Fruit fly (Drosophila melanogaster) whole organism, prepupa: ENCODE measurements around the gene Flo2.
A peak's percentile ranks its signal among the peaks of the same experiment; 100 is the strongest.

Source experiments
- Blimp-1 ChIP-seq: fragments of 200-800 bp; sonication (Bioruptor generic); optimal IDR thresholded peaks from 3 replicates; lab custom pipeline; 2017; ENCODE audit warnings: missing biosample characterization, missing genetic modification characterization, mild to moderate bottlenecking, moderate library complexity, missing genetic modification reagents
- CG10631 ChIP-seq: fragments of 200-800 bp; sonication (Bioruptor generic); optimal IDR thresholded peaks from 2 replicates; lab custom pipeline; 2016; ENCODE audit warnings: missing biosample characterization, missing genetic modification characterization
- CG10669 ChIP-seq: fragments of 200-800 bp; sonication (Bioruptor generic); optimal IDR thresholded peaks from 3 replicates; lab custom pipeline; 2018; ENCODE audit warnings: missing biosample characterization, mild to moderate bottlenecking, missing genetic modification characterization, moderate library complexity
- CG11762 ChIP-seq: fragments of 200-800 bp; sonication (Bioruptor generic); optimal IDR thresholded peaks from 3 replicates; lab custom pipeline; 2016; ENCODE audit warnings: missing biosample characterization, missing genetic modification characterization; ENCODE audit not compliant: insufficient read depth
- CG11902 ChIP-seq: fragments of 200-800 bp; sonication (Bioruptor generic); optimal IDR thresholded peaks from 3 replicates; lab custom pipeline; 2016; ENCODE audit warnings: missing biosample characterization, missing genetic modification characterization
- CG15336 ChIP-seq: fragments of 200-800 bp; sonication (Bioruptor generic); IDR thresholded peaks from 2 replicates; pipeline ENCODE4 v1.3.6; 2022; ENCODE audit warnings: missing biosample characterization, missing genetic modification characterization
- CG16779 ChIP-seq: fragments of 200-800 bp; sonication (Bioruptor generic); optimal IDR thresholded peaks from 3 replicates; lab custom pipeline; 2017; ENCODE audit warnings: missing biosample characterization, mild to moderate bottlenecking, missing genetic modification characterization
- CG3032 ChIP-seq: fragments of 200-800 bp; optimal IDR thresholded peaks from 2 replicates; lab custom pipeline; 2019; ENCODE audit warnings: missing biosample characterization, mild to moderate bottlenecking, missing genetic modification characterization, moderate library complexity
- CG31627 ChIP-seq: fragments of 200-800 bp; sonication (Bioruptor generic); optimal IDR thresholded peaks from 3 replicates; lab custom pipeline; 2016; ENCODE audit warnings: missing biosample characterization, missing genetic modification characterization
- CG32006 ChIP-seq: fragments of 200-800 bp; sonication (Bioruptor generic); optimal IDR thresholded peaks from 3 replicates; lab custom pipeline; 2017; ENCODE audit warnings: missing biosample characterization, mild to moderate bottlenecking, missing genetic modification characterization
- CG34406 ChIP-seq: fragments of 200-800 bp; sonication (Bioruptor generic); optimal IDR thresholded peaks from 3 replicates; lab custom pipeline; 2016; ENCODE audit warnings: missing biosample characterization, missing genetic modification characterization
- CG3919 ChIP-seq: fragments of 200-800 bp; sonication (Bioruptor generic); optimal IDR thresholded peaks from 3 replicates; lab custom pipeline; 2016; ENCODE audit warnings: missing biosample characterization, missing genetic modification characterization
- CG6163 ChIP-seq: fragments of 200-800 bp; sonication (Bioruptor generic); IDR thresholded peaks from 3 replicates; pipeline ENCODE4 v1.3.6; 2022; ENCODE audit warnings: missing biosample characterization, missing genetic modification characterization
- CG6276 ChIP-seq: fragments of 200-800 bp; sonication (Bioruptor generic); optimal IDR thresholded peaks from 2 replicates; lab custom pipeline; 2017; ENCODE audit warnings: missing biosample characterization, mild to moderate bottlenecking, missing genetic modification characterization
- CG6792 ChIP-seq: fragments of 200-800 bp; sonication (Bioruptor generic); optimal IDR thresholded peaks from 3 replicates; lab custom pipeline; 2016; ENCODE audit warnings: missing biosample characterization, missing genetic modification characterization
- CG6808 ChIP-seq: fragments of 200-800 bp; sonication (Bioruptor generic); optimal IDR thresholded peaks from 3 replicates; lab custom pipeline; 2017; ENCODE audit warnings: missing biosample characterization, missing genetic modification characterization, mild to moderate bottlenecking, moderate library complexity, missing genetic modification reagents
- CG7368 ChIP-seq: fragments of 200-800 bp; sonication (Bioruptor generic); optimal IDR thresholded peaks from 3 replicates; lab custom pipeline; 2016; ENCODE audit warnings: missing biosample characterization, missing genetic modification characterization
- CG8119 ChIP-seq: fragments of 200-800 bp; sonication (Bioruptor generic); IDR thresholded peaks from 3 replicates; pipeline ENCODE4 v1.3.6; 2022; ENCODE audit warnings: missing biosample characterization, missing genetic modification characterization
- CG8319 ChIP-seq: fragments of 200-800 bp; sonication (Bioruptor generic); optimal IDR thresholded peaks from 3 replicates; lab custom pipeline; 2016; ENCODE audit warnings: missing biosample characterization, missing genetic modification characterization
- CG8632 ChIP-seq: fragments of 200-800 bp; sonication (Bioruptor generic); optimal IDR thresholded peaks from 3 replicates; lab custom pipeline; 2016; ENCODE audit warnings: missing biosample characterization, missing genetic modification characterization
- Eip78C ChIP-seq: fragments of 200-800 bp; sonication (Bioruptor generic); peaks from one replicate; lab custom pipeline; 2016; ENCODE audit warnings: missing biosample characterization, missing genetic modification characterization
- Eip93F ChIP-seq: fragments of 200-800 bp; sonication (Bioruptor generic); optimal IDR thresholded peaks from 2 replicates; lab custom pipeline; 2016; ENCODE audit warnings: missing biosample characterization, mild to moderate bottlenecking, missing genetic modification characterization
- Ets96B ChIP-seq: fragments of 200-800 bp; optimal IDR thresholded peaks from 2 replicates; lab custom pipeline; 2019; ENCODE audit warnings: missing biosample characterization, mild to moderate bottlenecking, missing genetic modification characterization, moderate library complexity
- Gug ChIP-seq: fragments of 200-800 bp; sonication (Bioruptor generic); IDR thresholded peaks from 2 replicates; pipeline ENCODE4 v1.3.6; 2022; ENCODE audit warnings: missing biosample characterization, missing genetic modification characterization
- Hr38 ChIP-seq: sonication (Bioruptor generic); optimal IDR thresholded peaks from 2 replicates; lab custom pipeline; 2016; ENCODE audit warnings: missing biosample characterization, missing genetic modification characterization
- Hr39 ChIP-seq: fragments of 200-800 bp; sonication (Bioruptor generic); optimal IDR thresholded peaks from 2 replicates; lab custom pipeline; 2016; ENCODE audit warnings: missing biosample characterization, missing genetic modification characterization
- Met ChIP-seq: fragments of 200-800 bp; sonication (Bioruptor generic); optimal IDR thresholded peaks from 3 replicates; lab custom pipeline; 2016; ENCODE audit warnings: missing biosample characterization, missing genetic modification characterization
- OdsH ChIP-seq: fragments of 200-800 bp; sonication (Bioruptor generic); optimal IDR thresholded peaks from 3 replicates; lab custom pipeline; 2016; ENCODE audit warnings: missing biosample characterization, missing genetic modification characterization
- Smox ChIP-seq: fragments of 200-800 bp; sonication (Bioruptor generic); optimal IDR thresholded peaks from 3 replicates; lab custom pipeline; 2016; ENCODE audit warnings: missing biosample characterization, missing genetic modification characterization
- Sox102F ChIP-seq: fragments of 200-800 bp; sonication (Bioruptor generic); optimal IDR thresholded peaks from 2 replicates; lab custom pipeline; 2016; ENCODE audit warnings: missing biosample characterization, mild to moderate bottlenecking, missing genetic modification characterization
- Sox15 ChIP-seq: fragments of 200-800 bp; sonication (Bioruptor generic); optimal IDR thresholded peaks from 3 replicates; lab custom pipeline; 2016; ENCODE audit warnings: missing biosample characterization, missing genetic modification characterization
- achi ChIP-seq: fragments of 200-800 bp; sonication (Bioruptor generic); optimal IDR thresholded peaks from 3 replicates; lab custom pipeline; 2016; ENCODE audit warnings: missing biosample characterization, missing genetic modification characterization
- acj6 ChIP-seq: fragments of 200-800 bp; sonication (Bioruptor generic); optimal IDR thresholded peaks from 3 replicates; lab custom pipeline; 2016; ENCODE audit warnings: missing biosample characterization, missing genetic modification characterization
- cyc ChIP-seq: fragments of 200-800 bp; sonication (Bioruptor generic); optimal IDR thresholded peaks from 3 replicates; lab custom pipeline; 2016; ENCODE audit warnings: missing biosample characterization, missing genetic modification characterization
- dac ChIP-seq: fragments of 200-800 bp; sonication (Bioruptor generic); optimal IDR thresholded peaks from 2 replicates; lab custom pipeline; 2017; ENCODE audit warnings: missing biosample characterization, mild to moderate bottlenecking, missing genetic modification characterization
- eg ChIP-seq: fragments of 200-800 bp; sonication (Bioruptor generic); IDR thresholded peaks from 3 replicates; pipeline ENCODE4 v1.3.6; 2022; ENCODE audit warnings: missing biosample characterization, missing genetic modification characterization
- esn ChIP-seq: fragments of 200-800 bp; sonication (Bioruptor generic); optimal IDR thresholded peaks from 2 replicates; lab custom pipeline; 2016; ENCODE audit warnings: missing biosample characterization, mild to moderate bottlenecking, missing genetic modification characterization, moderate library complexity
- fd59A ChIP-seq: fragments of 200-800 bp; sonication (Bioruptor generic); optimal IDR thresholded peaks from 2 replicates; lab custom pipeline; 2017; ENCODE audit warnings: missing biosample characterization, mild to moderate bottlenecking, missing genetic modification characterization, missing genetic modification reagents
- fd85E ChIP-seq: fragments of 200-800 bp; sonication (Bioruptor generic); optimal IDR thresholded peaks from 3 replicates; lab custom pipeline; 2016; ENCODE audit warnings: missing biosample characterization, missing genetic modification characterization
- fkh ChIP-seq: fragments of 200-800 bp; sonication (Bioruptor generic); optimal IDR thresholded peaks from 3 replicates; lab custom pipeline; 2017; ENCODE audit warnings: missing biosample characterization, mild to moderate bottlenecking, missing genetic modification characterization, moderate library complexity
- pdm3 ChIP-seq: fragments of 200-800 bp; sonication (Bioruptor generic); optimal IDR thresholded peaks from 3 replicates; lab custom pipeline; 2016; ENCODE audit warnings: missing biosample characterization, missing genetic modification characterization
- salr ChIP-seq, 2 experiments: fragments of 200-800 bp; sonication (Bioruptor generic); optimal IDR thresholded peaks; 3 replicates each; lab custom pipeline; 2016 to 2018; ENCODE audit warnings: missing biosample characterization in 2 of 2, missing genetic modification characterization in 2 of 2, mild to moderate bottlenecking in 1 of 2
- spab ChIP-seq: fragments of 200-800 bp; sonication (Bioruptor generic); optimal IDR thresholded peaks from 2 replicates; lab custom pipeline; 2017; ENCODE audit warnings: missing biosample characterization, mild to moderate bottlenecking, missing genetic modification characterization, missing genetic modification reagents
- svp ChIP-seq: fragments of 200-800 bp; sonication (Bioruptor generic); peaks from one replicate; lab custom pipeline; 2016; ENCODE audit warnings: missing biosample characterization, missing genetic modification characterization
- topi ChIP-seq: fragments of 200-800 bp; sonication (Bioruptor generic); optimal IDR thresholded peaks from 3 replicates; lab custom pipeline; 2016; ENCODE audit warnings: missing biosample characterization, missing genetic modification characterization
- vri ChIP-seq: fragments of 200-800 bp; sonication (Bioruptor generic); optimal IDR thresholded peaks from 3 replicates; lab custom pipeline; 2016; ENCODE audit warnings: missing biosample characterization, mild to moderate bottlenecking, missing genetic modification characterization

Flo2 gene

DNA sequence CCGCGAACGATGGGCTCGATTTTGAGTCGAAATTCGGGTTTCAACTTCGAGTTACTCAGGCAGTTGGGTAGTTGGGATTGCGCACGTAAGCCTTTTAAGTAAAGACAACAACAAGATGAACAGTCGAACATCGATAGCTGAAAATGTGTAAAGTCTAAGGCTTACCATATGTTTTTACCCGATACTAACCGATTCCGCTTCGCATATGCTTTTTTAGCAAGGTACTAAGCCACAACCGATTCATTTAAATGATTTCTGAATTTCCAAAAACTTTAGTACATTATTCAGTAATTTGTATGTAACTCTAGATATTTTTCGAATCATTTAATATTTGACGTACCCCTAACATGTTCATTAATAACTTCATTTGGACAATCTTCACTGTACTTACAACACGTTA is 58.4 kb downstream of the Flo2 start (continued):
- TF ChIP-seq CG8119 (GFP tag; lab: Robert Waterston, UW) = peak; percentile 77
- TF ChIP-seq fd59A (GFP tag; lab: Kevin White, UChicago) = no peak
- TF ChIP-seq acj6 (GFP tag; lab: Kevin White, UChicago) = peak; percentile 65
- TF ChIP-seq OdsH (GFP tag; lab: Kevin White, UChicago) = peak; percentile 76
- no peak for TF ChIP-seq spab (GFP tag; lab: Kevin White, UChicago)
- TF ChIP-seq Hr39 (GFP tag; lab: Kevin White, UChicago) = peak; percentile 70
- TF ChIP-seq Eip93F = no peak
- TF ChIP-seq CG3032 (tag; lab: Kevin White, UChicago) = no peak
- peak; percentile 74 for TF ChIP-seq Sox15 (GFP tag; lab: Kevin White, UChicago)
- TF ChIP-seq Sox102F (GFP tag; lab: Kevin White, UChicago) = peak; percentile 75
- TF ChIP-seq CG31627 = peak; percentile 72
- peak; percentile 66 for TF ChIP-seq CG8319 (GFP tag; lab: Kevin White, UChicago)
- peak; percentile 76 for TF ChIP-seq CG11902 (GFP tag; lab: Kevin White, UChicago)
- peak; percentile 62 for TF ChIP-seq CG6276 (GFP tag; lab: Kevin White, UChicago)
- TF ChIP-seq CG3919 (GFP tag; lab: Kevin White, UChicago) = peak; percentile 69
- peak; percentile 23 for TF ChIP-seq CG16779 (tag; lab: Kevin White, UChicago)
- TF ChIP-seq, all 60 proteins: peak for 45

DNA sequence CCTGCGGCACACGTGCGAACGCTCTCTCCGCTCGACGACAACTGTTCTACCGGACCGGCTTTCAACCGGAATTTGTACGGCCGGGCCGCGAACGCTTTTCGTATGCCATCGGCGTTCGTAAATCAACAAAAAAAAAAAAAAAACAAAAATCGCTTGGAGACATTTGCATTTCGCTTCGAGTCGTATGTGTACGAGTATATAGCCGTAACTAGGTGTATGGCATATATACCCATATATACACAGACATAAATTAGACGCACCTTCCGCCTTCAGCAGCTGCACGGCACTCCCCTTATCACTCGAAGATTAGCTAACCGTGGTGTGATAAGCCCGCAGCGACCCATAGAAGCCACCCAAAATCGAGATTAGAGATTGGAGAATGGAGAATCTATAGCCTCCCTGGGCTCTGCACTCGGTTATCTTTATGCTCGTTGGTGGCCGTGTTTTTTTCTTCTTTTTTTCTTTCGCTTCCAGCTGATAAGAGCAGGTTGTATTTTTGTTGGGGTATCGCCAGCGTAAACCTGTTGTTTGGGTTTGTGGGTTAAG is 66.4 kb downstream of the Flo2 start, which contains the start of gene CG9512:
Gene CG9512, minus strand, starts transcription at position 51 of the 546 bp plus-strand sequence.
- TF ChIP-seq salr (GFP tag; optimal IDR thresholded peaks at IDR 0.05; lab: Kevin White, UChicago) (no peak), fkh (GFP tag; lab: Kevin White, UChicago) (peak; percentile 34), svp (GFP tag; lab: Kevin White, UChicago) (peak; percentile 68), vri (GFP tag; lab: Kevin White, UChicago) (peak; percentile 87), Eip93F (no peak)

DNA sequence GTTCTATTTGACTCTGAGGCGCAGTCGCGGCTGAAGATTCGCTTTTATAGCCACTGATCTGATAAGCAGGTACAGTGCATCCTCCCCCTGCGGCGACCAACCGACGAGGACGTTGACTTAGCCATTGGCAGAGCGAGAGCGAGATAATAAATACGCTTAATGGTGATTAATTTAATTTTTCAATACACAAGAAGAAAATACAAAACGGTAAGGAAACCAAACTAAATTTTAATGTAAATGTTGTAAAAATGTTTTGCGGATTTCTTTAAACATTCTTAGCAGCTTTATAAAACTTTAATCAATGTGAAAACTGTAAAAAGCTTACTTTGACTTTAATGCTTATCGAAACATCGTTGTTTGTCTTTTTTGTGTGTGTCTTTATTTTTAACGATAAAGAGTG is 69.9 kb downstream of the Flo2 start:
- TF ChIP-seq CG10669 (GFP tag; lab: Kevin White, UChicago) (no peak), Gug (GFP tag; lab: Robert Waterston, UW) (no peak), CG15336 (GFP tag; lab: Robert Waterston, UW) (no peak), Met (GFP tag; lab: Kevin White, UChicago) (peak; percentile 18), vri (GFP tag; lab: Kevin White, UChicago) (no peak), cyc (GFP tag; lab: Kevin White, UChicago) (no peak), CG32006 (GFP tag; lab: Kevin White, UChicago) (peak; percentile 21), Eip93F (no peak), CG6163 (no peak), Smox (GFP tag; lab: Kevin White, UChicago) (no peak), achi (no peak), CG11762 (GFP tag; lab: Kevin White, UChicago) (no peak), CG6808 (GFP tag; lab: Kevin White, UChicago) (no peak), OdsH (GFP tag; lab: Kevin White, UChicago) (no peak), Ets96B (tag; lab: Kevin White, UChicago) (no peak), Hr38 (GFP tag; lab: Kevin White, UChicago) (no peak), svp (GFP tag; lab: Kevin White, UChicago) (peak; percentile 74), Eip78C (peak; percentile 57), fkh (GFP tag; lab: Kevin White, UChicago) (no peak), eg (GFP tag; lab: Robert Waterston, UW) (no peak), topi (GFP tag; lab: Kevin White, UChicago) (no peak), CG34406 (no peak), acj6 (GFP tag; lab: Kevin White, UChicago) (no peak), CG11902 (GFP tag; lab: Kevin White, UChicago) (no peak), esn (GFP tag; lab: Kevin White, UChicago) (peak; percentile 13), CG7368 (GFP tag; lab: Kevin White, UChicago) (no peak), spab (GFP tag; lab: Kevin White, UChicago) (no peak), dac (GFP tag; lab: Kevin White, UChicago) (no peak), CG8632 (GFP tag; lab: Kevin White, UChicago) (no peak), CG6792 (no peak), CG3032 (tag; lab: Kevin White, UChicago) (no peak), CG16779 (tag; lab: Kevin White, UChicago) (no peak), CG8119 (GFP tag; lab: Robert Waterston, UW) (no peak; the same call in 2 of the 3 replicates), pdm3 (GFP tag; lab: Kevin White, UChicago) (no peak), Blimp-1 (GFP tag; lab: Kevin White, UChicago) (no peak), CG10631 (GFP tag; lab: Kevin White, UChicago) (no peak), Sox15 (GFP tag; lab: Kevin White, UChicago) (no peak), fd85E (GFP tag; lab: Kevin White, UChicago) (no peak)
